Worm (Caenorhabditis elegans) whole organism, L1 larva: ENCODE measurements around the gene C16D9.4.
A peak's percentile ranks its signal among the peaks of the same experiment; 100 is the strongest.

Experiments used
- C16A3.4 ChIP-seq: fragments of 150-350 bp; optimal IDR thresholded peaks from 2 replicates; lab custom pipeline; 2014; ENCODE audit warnings: missing biosample characterization, missing genetic modification characterization
- F16B12.6 ChIP-seq: fragments of 150-350 bp; optimal IDR thresholded peaks from 2 replicates; lab custom pipeline; 2014; ENCODE audit warnings: missing biosample characterization, missing genetic modification characterization
- Y116A8C.19 ChIP-seq: sonication (generic microtip); optimal IDR thresholded peaks from 2 replicates; lab custom pipeline; 2016; ENCODE audit warnings: missing compliant biosample characterization, missing genetic modification characterization, borderline replicate concordance
- aha-1 ChIP-seq: fragments of 150-350 bp; optimal IDR thresholded peaks from 2 replicates; lab custom pipeline; 2014; ENCODE audit warnings: missing biosample characterization, missing genetic modification characterization
- aly-2 ChIP-seq: fragments of 150-350 bp; optimal IDR thresholded peaks from 2 replicates; lab custom pipeline; 2014; ENCODE audit warnings: missing biosample characterization, missing genetic modification characterization
- ceh-88 ChIP-seq: fragments of 200-800 bp; sonication (Bioruptor generic); IDR thresholded peaks from 2 replicates; pipeline ENCODE4 v1.3.6; 2022; ENCODE audit warnings: missing genetic modification characterization, missing compliant biosample characterization
- ces-1 ChIP-seq: fragments of 150-350 bp; optimal IDR thresholded peaks from 2 replicates; lab custom pipeline; 2014; ENCODE audit warnings: missing biosample characterization, missing genetic modification reagents, missing genetic modification characterization
- dsc-1 ChIP-seq: sonication (generic microtip); optimal IDR thresholded peaks from 2 replicates; lab custom pipeline; 2016; ENCODE audit warnings: mild to moderate bottlenecking, missing genetic modification characterization, missing compliant biosample characterization
- efl-1 ChIP-seq, 4 experiments: fragments of 150-350 bp; optimal IDR thresholded peaks in 3 of 4; peaks in 1 of 4; 1 replicate in 1 of 4; 2 replicates in 3 of 4; lab custom pipeline; 2014; ENCODE audit warnings: missing biosample characterization in 2 of 4, missing genetic modification characterization in 2 of 4, missing genetic modification reagents in 2 of 4
- egl-27 ChIP-seq, 2 experiments: fragments of 150-350 bp in 1 of 2; sonication (generic microtip); optimal IDR thresholded peaks; 3 replicates each; lab custom pipeline; 2017 to 2018; ENCODE audit warnings: missing biosample characterization in 2 of 2, missing genetic modification characterization in 2 of 2, missing genetic modification reagents in 2 of 2
- ets-5 ChIP-seq: fragments of 200-800 bp; sonication (Bioruptor generic); IDR thresholded peaks from 2 replicates; pipeline ENCODE4 v1.3.6; 2022; ENCODE audit warnings: missing genetic modification characterization, missing compliant biosample characterization
- fkh-10 ChIP-seq: sonication (generic microtip); optimal IDR thresholded peaks from 2 replicates; lab custom pipeline; 2017; ENCODE audit warnings: missing biosample characterization, missing genetic modification reagents, missing genetic modification characterization
- grh-1 ChIP-seq: fragments of 200-800 bp; sonication (Bioruptor generic); IDR thresholded peaks from 2 replicates; pipeline ENCODE4 v1.3.6; 2022; ENCODE audit warnings: missing genetic modification reagents, missing genetic modification characterization, missing compliant biosample characterization
- lin-15B ChIP-seq: fragments of 150-350 bp; sonication (generic microtip); optimal IDR thresholded peaks from 3 replicates; lab custom pipeline; 2014; ENCODE audit warnings: missing biosample characterization, missing genetic modification characterization
- lin-39 ChIP-seq: fragments of 150-350 bp; optimal IDR thresholded peaks from 2 replicates; lab custom pipeline; 2014; ENCODE audit warnings: missing biosample characterization, missing genetic modification reagents, missing genetic modification characterization
- lir-3 ChIP-seq: sonication (generic microtip); optimal IDR thresholded peaks from 2 replicates; lab custom pipeline; 2016; ENCODE audit warnings: mild to moderate bottlenecking, missing genetic modification characterization, moderate library complexity, missing compliant biosample characterization; ENCODE audit not compliant: poor library complexity
- lsy-2 ChIP-seq, 2 experiments: fragments of 150-350 bp; optimal IDR thresholded peaks; 2 replicates each; lab custom pipeline; 2014; ENCODE audit warnings: missing biosample characterization in 2 of 2, missing genetic modification characterization in 2 of 2
- mdl-1 ChIP-seq, 2 experiments: fragments of 150-350 bp; optimal IDR thresholded peaks; 2 replicates each; lab custom pipeline; 2014 to 2017; ENCODE audit warnings: missing biosample characterization in 2 of 2, missing genetic modification characterization in 2 of 2, inconsistent platforms in 1 of 2
- nhr-11 ChIP-seq: fragments of 150-350 bp; optimal IDR thresholded peaks from 2 replicates; lab custom pipeline; 2014; ENCODE audit warnings: missing biosample characterization, missing genetic modification characterization
- nhr-12 ChIP-seq: sonication (generic microtip); optimal IDR thresholded peaks from 2 replicates; lab custom pipeline; 2017; ENCODE audit warnings: missing biosample characterization, missing genetic modification characterization
- nhr-20 ChIP-seq: sonication (generic microtip); optimal IDR thresholded peaks from 2 replicates; lab custom pipeline; 2016; ENCODE audit warnings: mild to moderate bottlenecking, missing genetic modification characterization, missing compliant biosample characterization
- nhr-237 ChIP-seq: fragments of 150-350 bp; optimal IDR thresholded peaks from 2 replicates; lab custom pipeline; 2014; ENCODE audit warnings: missing biosample characterization, missing genetic modification characterization
- nhr-47 ChIP-seq: sonication (generic microtip); optimal IDR thresholded peaks from 2 replicates; lab custom pipeline; 2016; ENCODE audit warnings: mild to moderate bottlenecking, missing genetic modification characterization, moderate library complexity, missing compliant biosample characterization
- nhr-71 ChIP-seq: sonication (generic microtip); optimal IDR thresholded peaks from 2 replicates; lab custom pipeline; 2016; ENCODE audit warnings: mild to moderate bottlenecking, missing genetic modification characterization, moderate library complexity, missing compliant biosample characterization
- nhr-76 ChIP-seq: sonication (generic microtip); optimal IDR thresholded peaks from 2 replicates; lab custom pipeline; 2017; ENCODE audit warnings: missing biosample characterization, missing genetic modification characterization
- nhr-77 ChIP-seq: fragments of 150-350 bp; optimal IDR thresholded peaks from 2 replicates; lab custom pipeline; 2014; ENCODE audit warnings: missing biosample characterization, missing genetic modification characterization
- nhr-84 ChIP-seq: sonication (generic microtip); optimal IDR thresholded peaks from 2 replicates; lab custom pipeline; 2017; ENCODE audit warnings: missing biosample characterization, missing genetic modification characterization
- pax-3 ChIP-seq: fragments of 200-800 bp; sonication (Bioruptor generic); optimal IDR thresholded peaks from 2 replicates; lab custom pipeline; 2018; ENCODE audit warnings: mild to moderate bottlenecking, missing genetic modification characterization, moderate library complexity, missing compliant biosample characterization
- rnt-1 ChIP-seq: sonication (generic microtip); optimal IDR thresholded peaks from 2 replicates; lab custom pipeline; 2016; ENCODE audit warnings: mild to moderate bottlenecking, missing genetic modification characterization, moderate library complexity, missing compliant biosample characterization
- sox-4 ChIP-seq: sonication (generic microtip); optimal IDR thresholded peaks from 2 replicates; lab custom pipeline; 2016; ENCODE audit warnings: missing genetic modification characterization, missing compliant biosample characterization
- swsn-7 ChIP-seq: sonication (generic microtip); optimal IDR thresholded peaks from 2 replicates; lab custom pipeline; 2016; ENCODE audit warnings: missing genetic modification characterization, missing compliant biosample characterization
- unc-62 ChIP-seq: fragments of 150-350 bp; optimal IDR thresholded peaks from 2 replicates; lab custom pipeline; 2014; ENCODE audit warnings: missing biosample characterization, missing genetic modification reagents, missing genetic modification characterization
- unc-86 ChIP-seq: sonication (generic microtip); optimal IDR thresholded peaks from 2 replicates; lab custom pipeline; 2016; ENCODE audit warnings: missing genetic modification characterization, missing compliant biosample characterization
- vab-15 ChIP-seq: sonication (generic microtip); optimal IDR thresholded peaks from 2 replicates; lab custom pipeline; 2017; ENCODE audit warnings: missing genotype, mild to moderate bottlenecking, missing genetic modification characterization, missing compliant biosample characterization
- zag-1 ChIP-seq: fragments of 150-350 bp; optimal IDR thresholded peaks from 2 replicates; lab custom pipeline; 2014; ENCODE audit warnings: missing biosample characterization, missing genetic modification characterization
- zip-4 ChIP-seq: fragments of 200-800 bp; sonication (Bioruptor generic); optimal IDR thresholded peaks from 2 replicates; lab custom pipeline; 2018; ENCODE audit warnings: mild to moderate bottlenecking, missing genetic modification characterization, moderate library complexity, missing compliant biosample characterization
- ztf-4 ChIP-seq: fragments of 150-350 bp; optimal IDR thresholded peaks from 2 replicates; lab custom pipeline; 2014; ENCODE audit warnings: missing biosample characterization, missing genetic modification characterization

C16D9.4 gene

DNA sequence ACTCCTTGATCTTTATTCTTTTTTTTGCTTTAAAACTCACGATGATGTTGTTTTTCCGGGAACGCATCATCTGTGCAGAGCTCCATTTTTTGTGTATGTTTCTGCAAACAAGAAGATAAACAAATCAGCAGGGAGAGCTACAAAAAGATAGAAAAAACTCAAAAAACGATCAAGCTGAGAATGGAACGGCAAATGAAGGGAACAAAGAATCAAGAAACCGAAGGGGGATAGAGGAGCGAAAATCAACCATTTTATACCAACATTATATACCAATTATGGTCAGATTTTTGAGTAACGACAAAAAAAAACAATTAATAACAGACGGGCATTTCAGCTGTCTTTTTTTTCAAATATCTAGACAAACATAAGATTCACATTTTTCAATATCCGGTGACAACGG lies 42.1 kb upstream of the C16D9.4 start, which contains the start of gene slc-17.5:
TSS of gene slc-17.5 (minus strand) at position 101 of the 400 bp plus-strand sequence.
- no peak for TF ChIP-seq nhr-84 (tag; lab: Kevin White, UChicago)
- no peak for TF ChIP-seq zag-1 (tag; lab: Kevin White, UChicago)
- TF ChIP-seq lir-3 = no peak
- no peak for TF ChIP-seq aly-2 (tag; lab: Kevin White, UChicago)
- no peak for TF ChIP-seq lsy-2 (tag; optimal IDR thresholded peaks at IDR 0.05; lab: Kevin White, UChicago)
- no peak for TF ChIP-seq lin-39
- TF ChIP-seq efl-1 (optimal IDR thresholded peaks at IDR 0.05; lab: Kevin White, UChicago) = no peak
- TF ChIP-seq efl-1 (GFP tag; optimal IDR thresholded peaks at IDR 0.05 in 1 of 2; lab: Kevin White, UChicago) = no peak
- no peak for TF ChIP-seq ztf-4 (tag; lab: Kevin White, UChicago)
- TF ChIP-seq nhr-20 = no peak
- TF ChIP-seq F16B12.6 = no peak
- no peak for TF ChIP-seq nhr-77 (tag; lab: Kevin White, UChicago)
- TF ChIP-seq unc-62 (GFP tag; lab: Kevin White, UChicago) = no peak
- no peak for TF ChIP-seq mdl-1 (tag; optimal IDR thresholded peaks at IDR 0.05; lab: Kevin White, UChicago)
- no peak for TF ChIP-seq zip-4
- TF ChIP-seq lin-15B (tag; lab: Kevin White, UChicago) = no peak
- no peak for TF ChIP-seq rnt-1 (tag; lab: Kevin White, UChicago)
- TF ChIP-seq ets-5 = no peak

DNA sequence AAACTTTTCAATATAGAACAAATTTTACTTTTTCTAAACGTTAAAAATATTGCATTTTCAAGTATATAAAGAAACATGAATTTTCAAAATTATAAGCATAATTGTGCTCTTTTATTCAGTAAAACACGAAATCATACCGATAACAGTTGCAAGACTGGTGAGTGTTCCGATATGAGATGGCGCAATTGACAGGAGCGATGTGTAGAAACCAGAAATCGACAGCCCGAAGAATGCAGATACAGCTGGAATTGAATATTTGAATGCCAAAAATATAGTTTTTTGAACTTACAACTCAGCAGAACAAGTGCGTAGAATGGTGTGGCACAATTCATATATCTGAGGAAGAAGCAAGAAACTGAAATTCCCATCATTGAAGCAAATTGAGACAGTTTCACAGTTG lies 40.2 kb upstream of the C16D9.4 start:
- TF ChIP-seq nhr-71 (tag; lab: Kevin White, UChicago) (no peak), efl-1 (optimal IDR thresholded peaks at IDR 0.05; lab: Kevin White, UChicago) (no peak), efl-1 (GFP tag; optimal IDR thresholded peaks at IDR 0.05 in 1 of 2; lab: Kevin White, UChicago) (peak in 1 of 2 experiments; percentile 24)

DNA sequence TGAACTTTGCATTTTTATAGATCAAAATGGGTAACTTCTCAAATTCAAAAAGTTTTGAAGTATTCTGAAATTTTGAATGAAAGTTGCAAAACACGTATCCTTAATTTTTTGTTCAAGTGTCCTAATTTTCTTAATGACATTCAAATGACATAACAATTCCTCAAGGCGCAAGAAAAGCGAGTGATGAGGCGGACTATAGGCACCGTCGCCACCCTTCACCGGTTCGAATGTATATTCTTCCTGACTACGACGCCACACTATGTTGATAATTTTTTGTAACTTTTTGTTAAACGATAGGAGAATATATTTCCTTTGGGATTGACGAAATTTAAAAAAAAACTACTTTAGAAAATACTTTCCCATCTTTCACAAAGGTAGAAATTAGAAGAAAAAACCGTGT lies 38.9 kb upstream of the C16D9.4 start:
- TF ChIP-seq rnt-1 (tag; lab: Kevin White, UChicago) = no peak
- TF ChIP-seq unc-86 = no peak
- TF ChIP-seq efl-1 (optimal IDR thresholded peaks at IDR 0.05; lab: Kevin White, UChicago) = no peak
- peak in 1 of 2 experiments; percentile 89 for TF ChIP-seq efl-1 (GFP tag; optimal IDR thresholded peaks at IDR 0.05 in 1 of 2; lab: Kevin White, UChicago)

DNA sequence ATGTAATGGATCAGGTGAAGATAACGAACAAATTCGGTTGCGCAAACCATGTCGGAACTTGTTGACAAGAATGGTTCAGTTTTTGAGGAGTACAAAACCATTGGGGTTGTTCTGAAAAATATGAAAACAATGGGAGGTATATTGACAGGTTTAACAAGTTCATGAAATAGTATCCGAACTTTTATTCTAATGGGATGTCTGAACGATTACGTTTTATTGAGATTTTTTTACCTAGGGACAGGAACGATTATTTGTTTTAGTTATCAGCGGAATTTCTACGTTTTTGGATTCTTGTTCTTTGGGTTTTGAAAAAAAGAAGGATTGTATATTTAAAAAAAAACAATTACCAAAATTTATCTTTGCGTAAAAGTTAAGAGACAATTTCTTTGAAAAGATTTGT lies 38.1 kb upstream of the C16D9.4 start, which contains the start of gene str-135:
TSS of gene str-135 (minus strand) at position 101 of the 400 bp plus-strand sequence.
- no peak for TF ChIP-seq ces-1 (GFP tag; lab: Kevin White, UChicago)
- TF ChIP-seq sox-4 = no peak
- no peak for TF ChIP-seq Y116A8C.19
- no peak for TF ChIP-seq vab-15 (tag; lab: Kevin White, UChicago)
- no peak for TF ChIP-seq efl-1 (optimal IDR thresholded peaks at IDR 0.05; lab: Kevin White, UChicago)
- TF ChIP-seq efl-1 (GFP tag; optimal IDR thresholded peaks at IDR 0.05 in 1 of 2; lab: Kevin White, UChicago) = peak in 1 of 2 experiments; percentile 89
- TF ChIP-seq ceh-88 (GFP tag; lab: Robert Waterston, UW) = no peak

DNA sequence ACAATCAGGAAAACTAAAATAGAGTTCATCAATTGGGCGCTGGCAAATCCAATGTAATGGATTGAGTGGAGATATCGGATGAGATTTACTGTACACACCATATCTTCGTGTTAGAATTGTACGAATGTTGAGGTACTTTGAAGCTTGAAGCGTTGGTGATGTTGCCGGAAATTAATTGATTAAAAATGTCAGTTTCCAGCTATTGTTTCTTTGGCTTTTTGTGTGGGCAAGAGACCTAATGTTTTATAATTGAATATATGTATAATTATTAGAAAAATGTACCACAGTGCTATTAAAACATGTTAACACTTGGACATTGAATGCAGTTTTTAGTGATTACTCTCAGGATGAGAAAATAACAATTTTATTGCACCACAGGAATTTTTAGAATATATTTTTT lies 36.1 kb upstream of the C16D9.4 start, which contains the start of gene str-136:
TSS of gene str-136 (minus strand) at position 101 of the 400 bp plus-strand sequence.
- no peak for TF ChIP-seq C16A3.4 (tag; lab: Kevin White, UChicago)
- TF ChIP-seq nhr-237 (tag; lab: Kevin White, UChicago) = no peak
- TF ChIP-seq nhr-77 (tag; lab: Kevin White, UChicago) = no peak
- no peak for TF ChIP-seq egl-27 (tag; optimal IDR thresholded peaks at IDR 0.05; lab: Kevin White, UChicago)
- no peak for TF ChIP-seq aha-1 (tag; lab: Kevin White, UChicago)
- no peak for TF ChIP-seq rnt-1 (tag; lab: Kevin White, UChicago)
- TF ChIP-seq fkh-10 = no peak
- no peak for TF ChIP-seq pax-3 (tag; lab: Kevin White, UChicago)
- no peak for TF ChIP-seq nhr-20
- TF ChIP-seq ztf-4 (tag; lab: Kevin White, UChicago) = no peak
- TF ChIP-seq grh-1 = no peak
- TF ChIP-seq nhr-11 (tag; lab: Kevin White, UChicago) = no peak
- no peak for TF ChIP-seq lsy-2 (tag; optimal IDR thresholded peaks at IDR 0.05; lab: Kevin White, UChicago)
- no peak for TF ChIP-seq dsc-1
- no peak for TF ChIP-seq swsn-7
- no peak for TF ChIP-seq nhr-12 (tag; lab: Kevin White, UChicago)
- no peak for TF ChIP-seq nhr-47 (tag; lab: Kevin White, UChicago)
- TF ChIP-seq nhr-76 = no peak
